Worm (Caenorhabditis elegans) whole organism, L1 larva: ENCODE results near the gene cdh-10.

ENCODE experiments used
- C16A3.4 ChIP-seq: fragments of 150-350 bp; optimal IDR thresholded peaks from 2 replicates; lab custom pipeline; 2014; ENCODE audit warnings: missing biosample characterization, missing genetic modification characterization
- C34B4.2 ChIP-seq: sonication (generic microtip); optimal IDR thresholded peaks from 2 replicates; lab custom pipeline; 2017; ENCODE audit warnings: mild to moderate bottlenecking, missing genetic modification characterization, missing compliant biosample characterization
- F16B12.6 ChIP-seq: fragments of 150-350 bp; optimal IDR thresholded peaks from 2 replicates; lab custom pipeline; 2014; ENCODE audit warnings: missing biosample characterization, missing genetic modification characterization
- aha-1 ChIP-seq: fragments of 150-350 bp; optimal IDR thresholded peaks from 2 replicates; lab custom pipeline; 2014; ENCODE audit warnings: missing biosample characterization, missing genetic modification characterization
- alr-1 ChIP-seq: fragments of 200-800 bp; sonication (Bioruptor generic); optimal IDR thresholded peaks from 2 replicates; lab custom pipeline; 2018; ENCODE audit warnings: borderline replicate concordance, mild to moderate bottlenecking, missing genetic modification characterization, missing compliant biosample characterization
- aly-2 ChIP-seq: fragments of 150-350 bp; optimal IDR thresholded peaks from 2 replicates; lab custom pipeline; 2014; ENCODE audit warnings: missing biosample characterization, missing genetic modification characterization
- ama-1 ChIP-seq: fragments of 150-350 bp; optimal IDR thresholded peaks from 2 replicates; lab custom pipeline; 2014
- blmp-1 ChIP-seq: fragments of 150-350 bp; optimal IDR thresholded peaks from 2 replicates; lab custom pipeline; 2014; ENCODE audit warnings: missing biosample characterization, missing genetic modification characterization
- ceh-8 ChIP-seq: fragments of 200-800 bp; sonication (Bioruptor generic); optimal IDR thresholded peaks from 2 replicates; lab custom pipeline; 2018; ENCODE audit warnings: mild to moderate bottlenecking, missing genetic modification characterization, moderate library complexity, missing compliant biosample characterization
- dsc-1 ChIP-seq: sonication (generic microtip); optimal IDR thresholded peaks from 2 replicates; lab custom pipeline; 2016; ENCODE audit warnings: mild to moderate bottlenecking, missing genetic modification characterization, missing compliant biosample characterization
- efl-3 ChIP-seq: fragments of 200-800 bp; sonication (Bioruptor generic); optimal IDR thresholded peaks from 2 replicates; lab custom pipeline; 2018; ENCODE audit warnings: mild to moderate bottlenecking, missing genetic modification characterization, missing compliant biosample characterization
- ets-5 ChIP-seq: fragments of 200-800 bp; sonication (Bioruptor generic); IDR thresholded peaks from 2 replicates; pipeline ENCODE4 v1.3.6; 2022; ENCODE audit warnings: missing genetic modification characterization, missing compliant biosample characterization
- fkh-10 ChIP-seq: sonication (generic microtip); optimal IDR thresholded peaks from 2 replicates; lab custom pipeline; 2017; ENCODE audit warnings: missing biosample characterization, missing genetic modification reagents, missing genetic modification characterization
- fkh-4 ChIP-seq: sonication (generic microtip); optimal IDR thresholded peaks from 2 replicates; lab custom pipeline; 2016; ENCODE audit warnings: missing compliant biosample characterization, missing genetic modification characterization, borderline replicate concordance
- grh-1 ChIP-seq: fragments of 200-800 bp; sonication (Bioruptor generic); IDR thresholded peaks from 2 replicates; pipeline ENCODE4 v1.3.6; 2022; ENCODE audit warnings: missing genetic modification reagents, missing genetic modification characterization, missing compliant biosample characterization
- irx-1 ChIP-seq: sonication (generic microtip); optimal IDR thresholded peaks from 2 replicates; lab custom pipeline; 2016; ENCODE audit warnings: missing genetic modification characterization, missing compliant biosample characterization
- jun-1 ChIP-seq: fragments of 150-350 bp; optimal IDR thresholded peaks from 2 replicates; lab custom pipeline; 2014; ENCODE audit warnings: missing biosample characterization, missing genetic modification reagents, missing genetic modification characterization
- lin-13 ChIP-seq: fragments of 150-350 bp; optimal IDR thresholded peaks from 2 replicates; lab custom pipeline; 2014; ENCODE audit warnings: missing biosample characterization, missing genetic modification reagents, missing genetic modification characterization
- lin-15B ChIP-seq: fragments of 150-350 bp; sonication (generic microtip); optimal IDR thresholded peaks from 3 replicates; lab custom pipeline; 2014; ENCODE audit warnings: missing biosample characterization, missing genetic modification characterization
- mab-9 ChIP-seq: fragments of 200-800 bp; sonication (Bioruptor generic); IDR thresholded peaks from 2 replicates; pipeline ENCODE4 v1.3.6; 2022; ENCODE audit warnings: missing genetic modification reagents, missing genetic modification characterization, missing compliant biosample characterization
- mep-1 ChIP-seq: fragments of 150-350 bp; optimal IDR thresholded peaks from 2 replicates; lab custom pipeline; 2014; ENCODE audit warnings: missing biosample characterization, missing genetic modification characterization
- nhr-11 ChIP-seq: fragments of 150-350 bp; optimal IDR thresholded peaks from 2 replicates; lab custom pipeline; 2014; ENCODE audit warnings: missing biosample characterization, missing genetic modification characterization
- nhr-12 ChIP-seq: sonication (generic microtip); optimal IDR thresholded peaks from 2 replicates; lab custom pipeline; 2017; ENCODE audit warnings: missing biosample characterization, missing genetic modification characterization
- nhr-20 ChIP-seq: sonication (generic microtip); optimal IDR thresholded peaks from 2 replicates; lab custom pipeline; 2016; ENCODE audit warnings: mild to moderate bottlenecking, missing genetic modification characterization, missing compliant biosample characterization
- nhr-77 ChIP-seq: fragments of 150-350 bp; optimal IDR thresholded peaks from 2 replicates; lab custom pipeline; 2014; ENCODE audit warnings: missing biosample characterization, missing genetic modification characterization
- nhr-85 ChIP-seq: sonication (generic microtip); peaks from one replicate; lab custom pipeline; 2016; ENCODE audit warnings: missing genetic modification characterization, inconsistent platforms, missing compliant biosample characterization
- pag-3 ChIP-seq: sonication (generic microtip); optimal IDR thresholded peaks from 2 replicates; lab custom pipeline; 2017; ENCODE audit warnings: missing genetic modification characterization, mild to moderate bottlenecking, missing compliant biosample characterization, antibody characterized with exemption, borderline replicate concordance; ENCODE audit not compliant: insufficient read depth
- rnt-1 ChIP-seq: sonication (generic microtip); optimal IDR thresholded peaks from 2 replicates; lab custom pipeline; 2016; ENCODE audit warnings: mild to moderate bottlenecking, missing genetic modification characterization, moderate library complexity, missing compliant biosample characterization
- snpc-4 ChIP-seq: fragments of 150-350 bp; optimal IDR thresholded peaks from 2 replicates; lab custom pipeline; 2014; ENCODE audit warnings: missing biosample characterization, missing genetic modification characterization
- sup-37 ChIP-seq: fragments of 200-800 bp; sonication (Bioruptor generic); optimal IDR thresholded peaks from 2 replicates; lab custom pipeline; 2018; ENCODE audit warnings: mild to moderate bottlenecking, missing genetic modification characterization, missing compliant biosample characterization
- swsn-7 ChIP-seq: sonication (generic microtip); optimal IDR thresholded peaks from 2 replicates; lab custom pipeline; 2016; ENCODE audit warnings: missing genetic modification characterization, missing compliant biosample characterization
- tbx-2 ChIP-seq: sonication (generic microtip); optimal IDR thresholded peaks from 2 replicates; lab custom pipeline; 2016; ENCODE audit warnings: missing genetic modification characterization, missing compliant biosample characterization
- unc-130 ChIP-seq: fragments of 150-350 bp; optimal IDR thresholded peaks from 2 replicates; lab custom pipeline; 2017; ENCODE audit warnings: missing biosample characterization, missing genetic modification characterization, inconsistent platforms
- xbp-1 ChIP-seq: sonication (generic microtip); optimal IDR thresholded peaks from 2 replicates; lab custom pipeline; 2016; ENCODE audit warnings: missing genetic modification characterization, missing compliant biosample characterization
- zip-4 ChIP-seq: fragments of 200-800 bp; sonication (Bioruptor generic); optimal IDR thresholded peaks from 2 replicates; lab custom pipeline; 2018; ENCODE audit warnings: mild to moderate bottlenecking, missing genetic modification characterization, moderate library complexity, missing compliant biosample characterization

The cdh-10 gene

ce11 chrIV:2495118-2495785 is 32.1 kb upstream of the cdh-10 start, which contains the start of the genes ccdc-12 and Y69A2AR.18 (continued):
- TF ChIP-seq irx-1 (tag; lab: Kevin White, UChicago) (peak; percentile 57), lin-13 (GFP tag; lab: Kevin White, UChicago) (peak; percentile 55), jun-1 (no peak), C16A3.4 (tag; lab: Kevin White, UChicago) (peak; percentile 67), mep-1 (tag; lab: Kevin White, UChicago) (peak; percentile 54), nhr-85 (tag; lab: Kevin White, UChicago) (peak; percentile 63), alr-1 (no peak), aly-2 (tag; lab: Kevin White, UChicago) (no peak), ets-5 (GFP tag; lab: Robert Waterston, UW) (no peak)

ce11 chrIV:2488520-2488919 is 25.4 kb upstream of the cdh-10 start, which contains the start of gene Y69A2AR.19:
TSS of gene Y69A2AR.19 (plus strand) at chrIV:2488820.
- TF ChIP-seq xbp-1 (tag; lab: Kevin White, UChicago): no peak
- TF ChIP-seq ceh-8 (GFP tag; lab: Kevin White, UChicago): no peak
- no peak for TF ChIP-seq lin-15B
- TF ChIP-seq swsn-7 (tag; lab: Kevin White, UChicago): no peak
- TF ChIP-seq mab-9 (GFP tag; lab: Robert Waterston, UW): no peak
- no peak for TF ChIP-seq C34B4.2
- no peak for TF ChIP-seq lin-13 (GFP tag; lab: Kevin White, UChicago)
- TF ChIP-seq nhr-20 (tag; lab: Kevin White, UChicago): no peak
- TF ChIP-seq efl-3 (GFP tag; lab: Kevin White, UChicago): no peak
- TF ChIP-seq nhr-12: no peak
- no peak for TF ChIP-seq ama-1 (lab: Kevin White, UChicago)

- TF ChIP-seq grh-1: no peak
- TF ChIP-seq tbx-2 (tag; lab: Kevin White, UChicago): no peak
- no peak for TF ChIP-seq zip-4 (GFP tag; lab: Kevin White, UChicago)
- no peak for TF ChIP-seq fkh-4 (tag; lab: Kevin White, UChicago)
- TF ChIP-seq snpc-4: no peak
- TF ChIP-seq sup-37 (GFP tag; lab: Kevin White, UChicago): no peak
- TF ChIP-seq xbp-1 (tag; lab: Kevin White, UChicago): no peak
- no peak for TF ChIP-seq nhr-77 (tag; lab: Kevin White, UChicago)
- TF ChIP-seq aha-1 (tag; lab: Kevin White, UChicago): no peak
- TF ChIP-seq, all 84 proteins: peak for 0
These were observed 18.8 kb upstream of the cdh-10 start, which contains the start of gene Y69A2AL.2 for ce11 chrIV:2481955-2482354. TSS of gene Y69A2AL.2 (plus strand) at chrIV:2482255.

- no peak for TF ChIP-seq nhr-11 (tag; lab: Kevin White, UChicago)
- no peak for TF ChIP-seq pag-3 (tag; lab: Kevin White, UChicago)
- TF ChIP-seq unc-130 (tag; lab: Kevin White, UChicago): no peak
- TF ChIP-seq fkh-10 (GFP tag; lab: Kevin White, UChicago): no peak
- no peak for TF ChIP-seq blmp-1 (tag; lab: Kevin White, UChicago)
- TF ChIP-seq sup-37 (GFP tag; lab: Kevin White, UChicago): no peak
- no peak for TF ChIP-seq grh-1
- no peak for TF ChIP-seq F16B12.6 (tag; lab: Kevin White, UChicago)
- TF ChIP-seq nhr-20 (tag; lab: Kevin White, UChicago): no peak
- TF ChIP-seq ama-1 (lab: Kevin White, UChicago): no peak
- TF ChIP-seq, all 84 proteins: peak for 0
These were observed 13.2 kb upstream of the cdh-10 start, which contains the start of gene grd-16 for ce11 chrIV:2476386-2476785. TSS of gene grd-16 (plus strand) at chrIV:2476686.

ce11 chrIV:2470114-2470513 is 6.9 kb upstream of the cdh-10 start, which contains the start of gene ilys-1:
TSS of gene ilys-1 (plus strand) at chrIV:2470414.
- TF ChIP-seq rnt-1 (tag; lab: Kevin White, UChicago) (no peak), dsc-1 (tag; lab: Kevin White, UChicago) (no peak)
